Worm (Caenorhabditis elegans) whole organism, L1 larva: Measurements from ENCODE around the gene cdc-25.2.

ENCODE experiments used
- C04F5.9 ChIP-seq: sonication (generic microtip); optimal IDR thresholded peaks from 2 replicates; lab custom pipeline; 2016; ENCODE audit warnings: missing genetic modification characterization, missing compliant biosample characterization
- C34B4.2 ChIP-seq: sonication (generic microtip); optimal IDR thresholded peaks from 2 replicates; lab custom pipeline; 2017; ENCODE audit warnings: mild to moderate bottlenecking, missing genetic modification characterization, missing compliant biosample characterization
- Y116A8C.19 ChIP-seq: sonication (generic microtip); optimal IDR thresholded peaks from 2 replicates; lab custom pipeline; 2016; ENCODE audit warnings: missing compliant biosample characterization, missing genetic modification characterization, borderline replicate concordance
- fkh-10 ChIP-seq: sonication (generic microtip); optimal IDR thresholded peaks from 2 replicates; lab custom pipeline; 2017; ENCODE audit warnings: missing biosample characterization, missing genetic modification reagents, missing genetic modification characterization
- rnt-1 ChIP-seq: sonication (generic microtip); optimal IDR thresholded peaks from 2 replicates; lab custom pipeline; 2016; ENCODE audit warnings: mild to moderate bottlenecking, missing genetic modification characterization, moderate library complexity, missing compliant biosample characterization
- snpc-4 ChIP-seq: fragments of 150-350 bp; optimal IDR thresholded peaks from 2 replicates; lab custom pipeline; 2014; ENCODE audit warnings: missing biosample characterization, missing genetic modification characterization
- tlp-1 ChIP-seq: fragments of 150-350 bp; optimal IDR thresholded peaks from 2 replicates; lab custom pipeline; 2014; ENCODE audit warnings: missing biosample characterization, missing genetic modification characterization

ce11 chrV:1614726-1615125, 47.9 kb downstream of the cdc-25.2 start, which contains the start of gene srbc-41:
- TF ChIP-seq Y116A8C.19: no peak
- TF ChIP-seq rnt-1 (tag; lab: Kevin White, UChicago): no peak
- TF ChIP-seq snpc-4: no peak
- TF ChIP-seq C34B4.2 (tag; lab: Kevin White, UChicago): no peak
- TF ChIP-seq C04F5.9 (tag; lab: Kevin White, UChicago): no peak
- TF ChIP-seq tlp-1: no peak
- TF ChIP-seq fkh-10: no peak
